Fruit fly (Drosophila melanogaster): ENCODE results near the gene t-Grip91.
A peak's percentile ranks its signal among the peaks of the same experiment; 100 is the strongest.

The t-Grip91 gene

dm6 chr2L:15761409-15762407 is 22.2 kb upstream of the t-Grip91 start (continued):
- TF ChIP-seq CG15514 (GFP tag; optimal IDR thresholded peaks at IDR 0.05) (peak; percentile 11), Dp (GFP tag; optimal IDR thresholded peaks at IDR 0.05) (no peak), Fer3 (tag; optimal IDR thresholded peaks at IDR 0.05) (peak; percentile 58), gsb-n (tag; optimal IDR thresholded peaks at IDR 0.05) (peak; percentile 68), ap (GFP tag; IDR thresholded peaks at IDR 0.05) (peak; percentile 82), lola (GFP tag; optimal IDR thresholded peaks at IDR 0.05) (peak in 1 of 3 experiments; percentile 82), HmgD (GFP tag; optimal IDR thresholded peaks at IDR 0.05) (no peak), ase (GFP tag; IDR thresholded peaks at IDR 0.05) (peak; percentile 70), CG13424 (tag; optimal IDR thresholded peaks at IDR 0.05) (peak; percentile 86), da (GFP tag; optimal IDR thresholded peaks at IDR 0.05) (no peak), CG13624 (GFP tag; optimal IDR thresholded peaks at IDR 0.05) (peak; percentile 30), CG12942 (GFP tag; optimal IDR thresholded peaks at IDR 0.05) (peak; percentile 21), wdn (GFP tag; IDR thresholded peaks at IDR 0.05) (no peak), E2f1 (GFP tag; IDR thresholded peaks at IDR 0.05) (peak; percentile 85), CG13775 (GFP tag; optimal IDR thresholded peaks at IDR 0.05) (peak; percentile 53), CG14710 (tag; optimal IDR thresholded peaks at IDR 0.05) (peak; percentile 71), bsh (GFP tag; optimal IDR thresholded peaks at IDR 0.05) (peak; percentile 28 to 78), CG7357 (GFP tag; IDR thresholded peaks at IDR 0.05) (peak; percentile 37; the same call in 1 of the 3 replicates), CG3407 (GFP tag; optimal IDR thresholded peaks at IDR 0.05) (peak; percentile 72), sob (GFP tag; IDR thresholded peaks at IDR 0.05) (peak; percentile 56), kah (GFP tag; optimal IDR thresholded peaks at IDR 0.05) (peak; percentile 47), vvl (GFP tag; IDR thresholded peaks at IDR 0.05) (peak; percentile 90), CG3726 (GFP tag; IDR thresholded peaks at IDR 0.05) (0 out of 3 replicates have a peak, but pooled peaks have one; percentile 50), Hr39 (optimal IDR thresholded peaks at IDR 0.05) (no peak), Dref (GFP tag; IDR thresholded peaks at IDR 0.05) (no peak), CG3995 (GFP tag; optimal IDR thresholded peaks at IDR 0.05) (no peak), Atf-2 (GFP tag; optimal IDR thresholded peaks at IDR 0.05) (no peak), Xbp1 (GFP tag; optimal IDR thresholded peaks at IDR 0.05) (peak; percentile 65), salm (tag; optimal IDR thresholded peaks at IDR 0.05) (peak; percentile 33), abd-A (tag; optimal IDR thresholded peaks at IDR 0.05) (no peak), onecut (GFP tag; IDR thresholded peaks at IDR 0.05) (peak; percentile 64), Oli (tag; optimal IDR thresholded peaks at IDR 0.05) (peak; percentile 79), CG14667 (GFP tag; IDR thresholded peaks at IDR 0.05) (peak; percentile 63), CG9727 (GFP tag; optimal IDR thresholded peaks at IDR 0.05) (peak; percentile 80), Dip3 (GFP tag; optimal IDR thresholded peaks at IDR 0.05) (no peak), CG14050 (GFP tag; IDR thresholded peaks at IDR 0.05) (peak; percentile 72), ash1 (GFP tag; optimal IDR thresholded peaks at IDR 0.05) (no peak), lmd (GFP tag; IDR thresholded peaks at IDR 0.05) (peak; percentile 78), gcm (GFP tag; optimal IDR thresholded peaks at IDR 0.05) (peak; percentile 76), sc (optimal IDR thresholded peaks at IDR 0.05) (no peak), sc (GFP tag; optimal IDR thresholded peaks at IDR 0.05) (peak; percentile 45), row (GFP tag; IDR thresholded peaks at IDR 0.05) (peak; percentile 89), ac (GFP tag; optimal IDR thresholded peaks at IDR 0.05) (peak; percentile 43), CG6683 (GFP tag; optimal IDR thresholded peaks at IDR 0.05) (peak; percentile 41), cg (GFP tag; optimal IDR thresholded peaks at IDR 0.05) (peak; percentile 59), ssp (GFP tag; IDR thresholded peaks at IDR 0.05) (peak; percentile 60), CG12155 (GFP tag; optimal IDR thresholded peaks at IDR 0.05) (peak; percentile 53), CG6689 (GFP tag; IDR thresholded peaks at IDR 0.05) (peak; percentile 87), H2.0 (GFP tag; IDR thresholded peaks at IDR 0.05) (peak; percentile 72)
